Worm (Caenorhabditis elegans) whole organism, L4/young adult: ENCODE results near the gene coh-1.

Experiments
- W03F9.2 ChIP-seq: fragments of 150-350 bp; optimal IDR thresholded peaks from 2 replicates; lab custom pipeline; 2014; ENCODE audit warnings: missing biosample characterization, missing genetic modification characterization
- dao-5 ChIP-seq: sonication (generic microtip); optimal IDR thresholded peaks from 2 replicates; lab custom pipeline; 2016; ENCODE audit warnings: missing genotype, missing genetic modification characterization, moderate library complexity, missing compliant biosample characterization
- him-1 ChIP-seq: sonication (generic microtip); optimal IDR thresholded peaks from 2 replicates; lab custom pipeline; 2016; ENCODE audit warnings: missing genotype, missing genetic modification reagents, missing genetic modification characterization, missing compliant biosample characterization

- TF ChIP-seq dao-5 (no peak), him-1 (tag; lab: Kevin White, UChicago) (no peak), W03F9.2 (tag; lab: Kevin White, UChicago) (no peak)
Measured at ce11 chrX:7480756-7481155, 5.9 kb upstream of the coh-1 start, which contains the start of gene F48E3.9.
